Worm (Caenorhabditis elegans): ENCODE measurements around the gene mstr-2.

ce11 chrIII:4493008-4493777 is 24.3 kb downstream of the mstr-2 start:
- TF ChIP-seq nhr-21 (tag; optimal IDR thresholded peaks at IDR 0.05) (peak; percentile 40), nhr-6 (tag; optimal IDR thresholded peaks at IDR 0.05) (no peak), nhr-237 (tag; optimal IDR thresholded peaks at IDR 0.05) (no peak), nhr-12 (tag; optimal IDR thresholded peaks at IDR 0.05) (no peak), unc-62 (GFP tag; optimal IDR thresholded peaks at IDR 0.05) (no peak), Y55F3AM.14 (GFP tag; optimal IDR thresholded peaks at IDR 0.05) (no peak), unc-55 (GFP tag; optimal IDR thresholded peaks at IDR 0.05) (no peak), unc-39 (tag; optimal IDR thresholded peaks at IDR 0.05) (no peak), ceh-82 (tag; optimal IDR thresholded peaks at IDR 0.05) (no peak), aly-2 (tag; optimal IDR thresholded peaks at IDR 0.05) (no peak), crh-2 (tag; optimal IDR thresholded peaks at IDR 0.05) (no peak)

Measured in whole organism, L2 larva.